Fruit fly (Drosophila melanogaster) Kc167 (cell line): ENCODE results near the gene CG11089.

ENCODE experiments used
- Myc ChIP-seq: fragments of >200 bp; optimal IDR thresholded peaks from 2 replicates; lab custom pipeline; 2017; ENCODE audit warnings: missing external identifiers
- insv ChIP-seq: fragments of >200 bp; optimal IDR thresholded peaks from 3 replicates; lab custom pipeline; 2018; ENCODE audit warnings: missing external identifiers
- ttk ChIP-seq: sonication (Bioruptor generic); optimal IDR thresholded peaks from 2 replicates; lab custom pipeline; 2017; ENCODE audit warnings: missing external identifiers

dm6 chr3R:24845148-24845547, 31.7 kb upstream of the CG11089 start:
- no peak for TF ChIP-seq ttk (lab: Kevin White, UChicago)
- no peak for TF ChIP-seq insv (lab: Kevin White, UChicago)
- no peak for TF ChIP-seq Myc (lab: Kevin White, UChicago)
